Worm (Caenorhabditis elegans) whole organism, L3 larva: ENCODE measurements around the gene sto-1.

Experiments
- ZK546.5 ChIP-seq: sonication (generic microtip); optimal IDR thresholded peaks from 2 replicates; lab custom pipeline; 2017; ENCODE audit warnings: missing biosample characterization, missing genetic modification characterization
- ama-1 ChIP-seq: fragments of 150-350 bp; optimal IDR thresholded peaks from 2 replicates; lab custom pipeline; 2018
- fkh-10 ChIP-seq: sonication (generic microtip); optimal IDR thresholded peaks from 2 replicates; lab custom pipeline; 2017; ENCODE audit warnings: missing biosample characterization, missing genetic modification reagents, missing genetic modification characterization
- jun-1 ChIP-seq: fragments of 150-350 bp; optimal IDR thresholded peaks from 2 replicates; lab custom pipeline; 2014; ENCODE audit warnings: missing biosample characterization, missing genetic modification reagents, missing genetic modification characterization
- nhr-237 ChIP-seq: fragments of 150-350 bp; optimal IDR thresholded peaks from 2 replicates; lab custom pipeline; 2014; ENCODE audit warnings: missing biosample characterization, missing genetic modification characterization
- nhr-77 ChIP-seq: fragments of 150-350 bp; optimal IDR thresholded peaks from 2 replicates; lab custom pipeline; 2014; ENCODE audit warnings: missing biosample characterization, missing genetic modification characterization
- pqm-1 ChIP-seq: fragments of 150-350 bp; optimal IDR thresholded peaks from 2 replicates; lab custom pipeline; 2017; ENCODE audit warnings: missing biosample characterization, missing genetic modification characterization, inconsistent platforms
- skn-1 ChIP-seq: fragments of 150-350 bp; optimal IDR thresholded peaks from 2 replicates; lab custom pipeline; 2014; ENCODE audit warnings: missing biosample characterization, missing genetic modification characterization
- tbx-2 ChIP-seq: sonication (generic microtip); optimal IDR thresholded peaks from 2 replicates; lab custom pipeline; 2016; ENCODE audit warnings: mild to moderate bottlenecking, missing genetic modification characterization, missing compliant biosample characterization
- zag-1 ChIP-seq: fragments of 150-350 bp; optimal IDR thresholded peaks from 2 replicates; lab custom pipeline; 2014; ENCODE audit warnings: missing biosample characterization, missing genetic modification characterization

DNA sequence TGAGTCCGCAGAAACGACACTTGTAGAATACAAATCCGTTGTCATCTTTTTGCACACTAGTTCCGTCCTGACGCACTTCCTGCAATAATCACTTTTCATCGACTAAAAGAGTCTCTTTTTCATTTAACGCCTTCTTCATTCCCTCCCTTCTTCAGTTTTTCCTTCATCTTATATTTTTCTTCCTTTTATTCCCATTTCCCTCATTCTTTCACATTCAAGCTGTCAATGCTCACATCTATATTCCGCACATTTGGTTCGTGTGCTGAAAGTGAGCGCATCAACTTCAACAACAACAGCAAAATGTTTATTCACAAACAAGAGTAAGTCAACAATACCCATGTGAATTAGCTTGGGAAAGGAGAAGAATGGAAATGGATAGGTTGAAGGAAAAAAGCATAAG lies 9.4 kb downstream of the sto-1 start, which contains the start of gene pcyt-1:
- TF ChIP-seq skn-1 (tag; lab: Kevin White, UChicago) (no peak), nhr-77 (tag; lab: Kevin White, UChicago) (no peak), tbx-2 (tag; lab: Kevin White, UChicago) (no peak), ama-1 (lab: Kevin White, UChicago) (no peak), pqm-1 (tag; lab: Kevin White, UChicago) (no peak), ZK546.5 (no peak), nhr-237 (tag; lab: Kevin White, UChicago) (no peak), fkh-10 (no peak), jun-1 (tag; lab: Kevin White, UChicago) (no peak), zag-1 (no peak)
